Worm (Caenorhabditis elegans): ENCODE measurements around the gene tkr-1.
A peak's percentile ranks its signal among the peaks of the same experiment; 100 is the strongest.
"Not testable (repeated sequence)": the region's sequence is repeated elsewhere in the genome, so short reads cannot be mapped to it uniquely, and the experiment has no call there.

The tkr-1 gene

ce11 chrIII:9393114-9393780 lies 9.7 kb downstream of the tkr-1 start, which contains the start of the genes gpr-2 and rgr-1:
Gene gpr-2, minus strand, starts transcription at chrIII:9393164.
Gene rgr-1, plus strand, starts transcription at chrIII:9393730.
- TF ChIP-seq T22C8.4 (GFP tag; IDR thresholded peaks at IDR 0.05) (no peak), klf-2 (GFP tag; conservative IDR thresholded peaks at IDR 0.05) (no peak)

- TF ChIP-seq med-1 (GFP tag; optimal IDR thresholded peaks at IDR 0.05; ENCODE audit: insufficient read depth): no peak
- TF ChIP-seq tab-1 (GFP tag; IDR thresholded peaks at IDR 0.05): no peak
- TF ChIP-seq klf-2 (GFP tag; conservative IDR thresholded peaks at IDR 0.05): no peak
- no peak for TF ChIP-seq ztf-23 (GFP tag; IDR thresholded peaks at IDR 0.05)
- no peak for TF ChIP-seq ref-1 (GFP tag; conservative IDR thresholded peaks at IDR 0.05)
- TF ChIP-seq cog-1 (tag; optimal IDR thresholded peaks at IDR 0.05): no peak
- TF ChIP-seq T22C8.4 (GFP tag; IDR thresholded peaks at IDR 0.05): no peak
- TF ChIP-seq ztf-29 (GFP tag; IDR thresholded peaks at IDR 0.05): no peak
- TF ChIP-seq flt-1 (GFP tag; IDR thresholded peaks at IDR 0.05): no peak
Observed at ce11 chrIII:9401036-9401435, 17.4 kb downstream of the tkr-1 start, which contains the start of gene nlp-48. Gene nlp-48, minus strand, starts transcription at chrIII:9401136.

ce11 chrIII:9406600-9406999 lies 23.0 kb downstream of the tkr-1 start, which contains the start of gene T26G10.1:
Gene T26G10.1, minus strand, starts transcription at chrIII:9406641.
- TF ChIP-seq flt-1 (GFP tag; IDR thresholded peaks at IDR 0.05) (no peak), T22C8.4 (GFP tag; IDR thresholded peaks at IDR 0.05) (no peak), med-1 (GFP tag; optimal IDR thresholded peaks at IDR 0.05; ENCODE audit: insufficient read depth) (no peak), ref-1 (GFP tag; conservative IDR thresholded peaks at IDR 0.05) (no peak), ztf-23 (GFP tag; IDR thresholded peaks at IDR 0.05) (peak; percentile 47; the same call in 1 of the 2 replicates), klf-2 (GFP tag; conservative IDR thresholded peaks at IDR 0.05) (no peak)

ce11 chrIII:9408304-9408703 lies 24.7 kb downstream of the tkr-1 start:
- TF ChIP-seq tab-1 (GFP tag; IDR thresholded peaks at IDR 0.05): 0 out of 2 replicates have a peak, but pooled peaks have one; percentile 45

- TF ChIP-seq ztf-23 (GFP tag; IDR thresholded peaks at IDR 0.05) (no peak), cog-1 (tag; optimal IDR thresholded peaks at IDR 0.05) (no peak), T22C8.4 (GFP tag; IDR thresholded peaks at IDR 0.05) (no peak), ref-1 (GFP tag; conservative IDR thresholded peaks at IDR 0.05) (no peak), tab-1 (GFP tag; IDR thresholded peaks at IDR 0.05) (no peak), flt-1 (GFP tag; IDR thresholded peaks at IDR 0.05) (no peak), ztf-29 (GFP tag; IDR thresholded peaks at IDR 0.05) (no peak), klf-2 (GFP tag; conservative IDR thresholded peaks at IDR 0.05) (no peak), med-1 (GFP tag; optimal IDR thresholded peaks at IDR 0.05; ENCODE audit: insufficient read depth) (no peak)
Observed at ce11 chrIII:9413340-9413739, 29.7 kb downstream of the tkr-1 start, which contains the start of gene T26G10.3. Gene T26G10.3, minus strand, starts transcription at chrIII:9413440.

ce11 chrIII:9420231-9420630 lies 36.6 kb downstream of the tkr-1 start, which contains the start of gene T26G10.4:
Gene T26G10.4, plus strand, starts transcription at chrIII:9420531.
- TF ChIP-seq T22C8.4, flt-1, tab-1 (GFP tag; IDR thresholded peaks at IDR 0.05): not testable (repeated sequence)

- TF ChIP-seq cog-1 (tag; optimal IDR thresholded peaks at IDR 0.05) (no peak), tab-1 (GFP tag; IDR thresholded peaks at IDR 0.05) (no peak), ref-1 (GFP tag; conservative IDR thresholded peaks at IDR 0.05) (no peak), T22C8.4 (GFP tag; IDR thresholded peaks at IDR 0.05) (no peak), ztf-29 (GFP tag; IDR thresholded peaks at IDR 0.05) (no peak), med-1 (GFP tag; optimal IDR thresholded peaks at IDR 0.05; ENCODE audit: insufficient read depth) (no peak), flt-1 (GFP tag; IDR thresholded peaks at IDR 0.05) (no peak), ztf-23 (GFP tag; IDR thresholded peaks at IDR 0.05) (no peak), klf-2 (GFP tag; conservative IDR thresholded peaks at IDR 0.05) (no peak)
Observed at ce11 chrIII:9426301-9426700, 42.7 kb downstream of the tkr-1 start, which contains the start of gene T26G10.5. Gene T26G10.5, minus strand, starts transcription at chrIII:9426401.

- no peak for TF ChIP-seq cog-1 (tag; optimal IDR thresholded peaks at IDR 0.05)
- TF ChIP-seq med-1 (GFP tag; optimal IDR thresholded peaks at IDR 0.05; ENCODE audit: insufficient read depth): no peak
- no peak for TF ChIP-seq ztf-23 (GFP tag; IDR thresholded peaks at IDR 0.05)
- TF ChIP-seq T22C8.4 (GFP tag; IDR thresholded peaks at IDR 0.05): no peak
- no peak for TF ChIP-seq ztf-29 (GFP tag; IDR thresholded peaks at IDR 0.05)
- no peak for TF ChIP-seq ref-1 (GFP tag; conservative IDR thresholded peaks at IDR 0.05)
- no peak for TF ChIP-seq klf-2 (GFP tag; conservative IDR thresholded peaks at IDR 0.05)
- TF ChIP-seq tab-1 (GFP tag; IDR thresholded peaks at IDR 0.05): no peak
- TF ChIP-seq flt-1 (GFP tag; IDR thresholded peaks at IDR 0.05): no peak
Observed at ce11 chrIII:9433576-9434107, 50.0 kb downstream of the tkr-1 start, which contains the start of gene cpar-1. Gene cpar-1, plus strand, starts transcription at chrIII:9434057.

ce11 chrIII:9434999-9435398 lies 51.4 kb downstream of the tkr-1 start:
- no peak for TF ChIP-seq tab-1 (GFP tag; IDR thresholded peaks at IDR 0.05)
- TF ChIP-seq ztf-29 (GFP tag; IDR thresholded peaks at IDR 0.05): no peak
- TF ChIP-seq T22C8.4 (GFP tag; IDR thresholded peaks at IDR 0.05): no peak
- no peak for TF ChIP-seq ztf-23 (GFP tag; IDR thresholded peaks at IDR 0.05)
- no peak for TF ChIP-seq klf-2 (GFP tag; conservative IDR thresholded peaks at IDR 0.05)
- TF ChIP-seq flt-1 (GFP tag; IDR thresholded peaks at IDR 0.05): no peak
- no peak for TF ChIP-seq ref-1 (GFP tag; conservative IDR thresholded peaks at IDR 0.05)
- TF ChIP-seq med-1 (GFP tag; optimal IDR thresholded peaks at IDR 0.05; ENCODE audit: insufficient read depth): no peak
- TF ChIP-seq cog-1 (tag; optimal IDR thresholded peaks at IDR 0.05): no peak

All from whole organism, midembryonic.